Worm (Caenorhabditis elegans): ENCODE measurements around the gene srx-76.

DNA sequence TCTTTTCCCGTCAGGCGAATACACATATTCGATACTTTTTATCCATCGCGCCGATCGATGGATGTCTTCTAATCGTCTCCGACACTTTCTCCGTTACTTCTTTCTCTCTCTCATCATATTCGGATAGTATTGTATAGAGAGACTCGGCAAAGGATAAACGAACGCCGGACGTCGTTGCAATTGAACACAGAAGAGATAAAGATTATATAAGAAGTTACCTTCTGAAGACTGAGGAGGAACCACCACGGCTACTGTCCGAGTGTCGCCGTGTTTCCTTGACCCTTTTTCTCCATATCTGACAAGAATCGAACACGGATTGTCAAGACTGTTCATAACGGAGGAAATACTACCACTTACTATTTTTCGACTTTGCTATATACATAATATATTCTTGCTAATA lies 7.5 kb downstream of the srx-76 start, which contains the start of gene sma-1:
- no peak for TF ChIP-seq ztf-11 (tag; optimal IDR thresholded peaks at IDR 0.05)
- no peak for TF ChIP-seq mbf-1 (tag; optimal IDR thresholded peaks at IDR 0.05)
- TF ChIP-seq R02D3.7 (tag; optimal IDR thresholded peaks at IDR 0.05), result no peak
- no peak for TF ChIP-seq ama-1 (optimal IDR thresholded peaks at IDR 0.05)
- no peak for TF ChIP-seq lin-39 (tag; optimal IDR thresholded peaks at IDR 0.05)
- no peak for TF ChIP-seq nhr-23 (tag; optimal IDR thresholded peaks at IDR 0.05)

All from whole organism, L2 larva.